Worm (Caenorhabditis elegans) whole organism, L2 larva: ENCODE measurements around the gene T18D3.5.
A peak's percentile ranks its signal among the peaks of the same experiment; 100 is the strongest.

Experiments used
- C34F6.9 ChIP-seq: fragments of 150-350 bp; optimal IDR thresholded peaks from 2 replicates; lab custom pipeline; 2014; ENCODE audit warnings: missing biosample characterization, missing genetic modification characterization
- F13H6.1 ChIP-seq: sonication (generic microtip); optimal IDR thresholded peaks from 2 replicates; lab custom pipeline; 2016; ENCODE audit warnings: missing genetic modification characterization, missing compliant biosample characterization
- R02D3.7 ChIP-seq: fragments of 150-350 bp; optimal IDR thresholded peaks from 2 replicates; lab custom pipeline; 2014; ENCODE audit warnings: missing biosample characterization, missing genetic modification characterization
- Y55F3AM.14 ChIP-seq: fragments of 200-800 bp; sonication (Bioruptor generic); optimal IDR thresholded peaks from 2 replicates; lab custom pipeline; 2018; ENCODE audit warnings: mild to moderate bottlenecking, missing genetic modification characterization, missing compliant biosample characterization
- aly-2 ChIP-seq: fragments of 150-350 bp; optimal IDR thresholded peaks from 2 replicates; lab custom pipeline; 2014; ENCODE audit warnings: missing biosample characterization, missing genetic modification characterization
- ama-1 ChIP-seq: fragments of 150-350 bp; optimal IDR thresholded peaks from 2 replicates; lab custom pipeline; 2018; ENCODE audit warnings: inconsistent platforms
- blmp-1 ChIP-seq: sonication (generic microtip); optimal IDR thresholded peaks from 2 replicates; lab custom pipeline; 2017; ENCODE audit warnings: missing genetic modification characterization, mild to moderate bottlenecking, missing compliant biosample characterization, antibody characterized with exemption, moderate library complexity; ENCODE audit not compliant: insufficient read depth
- ceh-82 ChIP-seq: fragments of 150-350 bp; optimal IDR thresholded peaks from 2 replicates; lab custom pipeline; 2014; ENCODE audit warnings: missing biosample characterization, missing genetic modification characterization
- crh-2 ChIP-seq: sonication (generic microtip); optimal IDR thresholded peaks from 2 replicates; lab custom pipeline; 2017; ENCODE audit warnings: missing biosample characterization, missing genetic modification characterization
- egl-27 ChIP-seq: sonication (generic microtip); optimal IDR thresholded peaks from 3 replicates; lab custom pipeline; 2017; ENCODE audit warnings: missing biosample characterization, missing genetic modification reagents, missing genetic modification characterization
- elt-1 ChIP-seq: fragments of 150-350 bp; optimal IDR thresholded peaks from 2 replicates; lab custom pipeline; 2014; ENCODE audit warnings: missing biosample characterization, missing genetic modification characterization
- elt-3 ChIP-seq: sonication (generic microtip); optimal IDR thresholded peaks from 2 replicates; lab custom pipeline; 2017; ENCODE audit warnings: missing biosample characterization, missing genetic modification characterization
- fos-1 ChIP-seq: fragments of 150-350 bp; optimal IDR thresholded peaks from 2 replicates; lab custom pipeline; 2014; ENCODE audit warnings: missing biosample characterization, missing genetic modification characterization
- gmeb-1 ChIP-seq: fragments of 150-350 bp; optimal IDR thresholded peaks from 2 replicates; lab custom pipeline; 2014; ENCODE audit warnings: missing biosample characterization, missing genetic modification characterization
- lin-11 ChIP-seq: fragments of 150-350 bp; sonication (generic microtip); optimal IDR thresholded peaks from 2 replicates; lab custom pipeline; 2014; ENCODE audit warnings: missing biosample characterization, missing genetic modification characterization, inconsistent platforms, mixed read lengths
- lin-13 ChIP-seq: fragments of 150-350 bp; optimal IDR thresholded peaks from 2 replicates; lab custom pipeline; 2014; ENCODE audit warnings: missing biosample characterization, missing genetic modification reagents, missing genetic modification characterization
- lsy-2 ChIP-seq, 2 experiments: fragments of 150-350 bp in 1 of 2; sonication (generic microtip) in 1 of 2; optimal IDR thresholded peaks; 2 replicates each; lab custom pipeline; 2014 to 2017; ENCODE audit warnings: missing biosample characterization in 2 of 2, missing genetic modification characterization in 2 of 2
- mab-5 ChIP-seq: fragments of 150-350 bp; optimal IDR thresholded peaks from 2 replicates; lab custom pipeline; 2014; ENCODE audit warnings: missing biosample characterization, missing genetic modification characterization
- mdl-1 ChIP-seq, 2 experiments: fragments of 150-350 bp in 1 of 2; sonication (generic microtip) in 1 of 2; optimal IDR thresholded peaks; 2 replicates each; lab custom pipeline; 2017; ENCODE audit warnings: missing biosample characterization in 2 of 2, missing genetic modification characterization in 2 of 2
- nhr-10 ChIP-seq: sonication (generic microtip); optimal IDR thresholded peaks from 2 replicates; lab custom pipeline; 2017; ENCODE audit warnings: missing biosample characterization, missing genetic modification characterization
- nhr-11 ChIP-seq: fragments of 150-350 bp; optimal IDR thresholded peaks from 2 replicates; lab custom pipeline; 2014; ENCODE audit warnings: missing biosample characterization, missing genetic modification characterization
- nhr-129 ChIP-seq: fragments of 150-350 bp; optimal IDR thresholded peaks from 2 replicates; lab custom pipeline; 2014; ENCODE audit warnings: missing biosample characterization, missing genetic modification characterization
- nhr-21 ChIP-seq: fragments of 150-350 bp; optimal IDR thresholded peaks from 2 replicates; lab custom pipeline; 2014; ENCODE audit warnings: missing biosample characterization, missing genetic modification characterization
- nhr-237 ChIP-seq: fragments of 150-350 bp; optimal IDR thresholded peaks from 2 replicates; lab custom pipeline; 2014; ENCODE audit warnings: missing biosample characterization, missing genetic modification characterization
- nhr-25 ChIP-seq: fragments of 150-350 bp; sonication (generic microtip); optimal IDR thresholded peaks from 3 replicates; lab custom pipeline; 2014; ENCODE audit warnings: missing biosample characterization, missing genetic modification characterization
- nhr-6 ChIP-seq: fragments of 150-350 bp; optimal IDR thresholded peaks from 2 replicates; lab custom pipeline; 2014; ENCODE audit warnings: missing biosample characterization, missing genetic modification characterization
- nhr-77 ChIP-seq: fragments of 150-350 bp; optimal IDR thresholded peaks from 2 replicates; lab custom pipeline; 2014; ENCODE audit warnings: missing biosample characterization, missing genetic modification characterization
- peb-1 ChIP-seq: fragments of 150-350 bp; optimal IDR thresholded peaks from 2 replicates; lab custom pipeline; 2014; ENCODE audit warnings: missing biosample characterization, missing genetic modification characterization
- sem-4 ChIP-seq: fragments of 150-350 bp; optimal IDR thresholded peaks from 2 replicates; lab custom pipeline; 2014; ENCODE audit warnings: missing biosample characterization, missing genetic modification reagents, missing genetic modification characterization
- skn-1 ChIP-seq: sonication (generic microtip); optimal IDR thresholded peaks from 2 replicates; lab custom pipeline; 2017; ENCODE audit warnings: missing biosample characterization, missing genetic modification characterization
- sma-3 ChIP-seq: sonication (generic microtip); optimal IDR thresholded peaks from 2 replicates; lab custom pipeline; 2016; ENCODE audit warnings: missing genetic modification reagents, missing genetic modification characterization, missing compliant biosample characterization
- sma-9 ChIP-seq, 2 experiments: fragments of 150-350 bp in 1 of 2; sonication (generic microtip) in 1 of 2; optimal IDR thresholded peaks; 2 replicates each; lab custom pipeline; 2014 to 2016; ENCODE audit warnings: missing genetic modification characterization in 2 of 2, mild to moderate bottlenecking in 1 of 2, missing biosample characterization in 1 of 2, missing compliant biosample characterization in 1 of 2, missing genetic modification reagents in 1 of 2, moderate library complexity in 1 of 2
- snpc-4 ChIP-seq: fragments of 150-350 bp; optimal IDR thresholded peaks from 2 replicates; lab custom pipeline; 2014; ENCODE audit warnings: missing biosample characterization, missing genetic modification characterization
- unc-39 ChIP-seq: fragments of 150-350 bp; optimal IDR thresholded peaks from 2 replicates; lab custom pipeline; 2014; ENCODE audit warnings: missing biosample characterization, missing genetic modification characterization
- unc-55 ChIP-seq: fragments of 150-350 bp; sonication (generic microtip); optimal IDR thresholded peaks from 3 replicates; lab custom pipeline; 2014; ENCODE audit warnings: missing biosample characterization, missing genetic modification reagents, missing genetic modification characterization
- zag-1 ChIP-seq: fragments of 150-350 bp; optimal IDR thresholded peaks from 2 replicates; lab custom pipeline; 2014; ENCODE audit warnings: missing biosample characterization, missing genetic modification characterization
- ztf-1 ChIP-seq: fragments of 200-800 bp; sonication (Bioruptor generic); conservative IDR thresholded peaks from 2 replicates; pipeline ENCODE4 v1.3.6; 2022; ENCODE audit warnings: missing genetic modification characterization, missing compliant biosample characterization
- ztf-11 ChIP-seq: sonication (generic microtip); optimal IDR thresholded peaks from 2 replicates; lab custom pipeline; 2017; ENCODE audit warnings: missing biosample characterization, missing genetic modification characterization

T18D3.5 gene

DNA sequence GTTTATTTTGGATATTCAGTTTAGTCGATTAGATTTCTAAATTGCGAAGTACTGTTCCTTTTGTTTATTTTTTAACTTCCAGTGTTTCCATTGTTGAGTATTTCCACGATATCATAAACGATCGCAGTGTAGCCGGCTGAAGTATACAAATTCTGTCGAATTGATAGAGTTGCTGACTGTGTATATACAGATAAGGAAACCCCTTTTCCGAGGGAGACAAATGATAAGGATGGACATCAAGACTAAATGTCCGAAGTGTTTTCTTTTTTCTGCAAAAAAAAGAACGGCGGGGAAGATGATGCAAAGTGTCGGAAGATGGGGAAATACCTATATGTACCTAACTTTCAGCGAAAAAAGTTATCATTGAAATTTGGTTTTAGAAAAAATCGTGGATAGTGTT is 17.0 kb upstream of the T18D3.5 start:
- TF ChIP-seq unc-39 (no peak), snpc-4 (no peak), mdl-1 (tag; optimal IDR thresholded peaks at IDR 0.05; lab: Kevin White, UChicago) (no peak), crh-2 (tag; lab: Kevin White, UChicago) (no peak), nhr-129 (tag; lab: Kevin White, UChicago) (no peak), sma-9 (GFP tag; optimal IDR thresholded peaks at IDR 0.05; lab: Kevin White, UChicago) (peak; percentile 43), sma-9 (tag; optimal IDR thresholded peaks at IDR 0.05; lab: Kevin White, UChicago) (no peak), nhr-237 (no peak), ama-1 (lab: Kevin White, UChicago) (no peak), lin-13 (GFP tag; lab: Kevin White, UChicago) (no peak), fos-1 (peak; percentile 44), mab-5 (tag; lab: Kevin White, UChicago) (no peak)

DNA sequence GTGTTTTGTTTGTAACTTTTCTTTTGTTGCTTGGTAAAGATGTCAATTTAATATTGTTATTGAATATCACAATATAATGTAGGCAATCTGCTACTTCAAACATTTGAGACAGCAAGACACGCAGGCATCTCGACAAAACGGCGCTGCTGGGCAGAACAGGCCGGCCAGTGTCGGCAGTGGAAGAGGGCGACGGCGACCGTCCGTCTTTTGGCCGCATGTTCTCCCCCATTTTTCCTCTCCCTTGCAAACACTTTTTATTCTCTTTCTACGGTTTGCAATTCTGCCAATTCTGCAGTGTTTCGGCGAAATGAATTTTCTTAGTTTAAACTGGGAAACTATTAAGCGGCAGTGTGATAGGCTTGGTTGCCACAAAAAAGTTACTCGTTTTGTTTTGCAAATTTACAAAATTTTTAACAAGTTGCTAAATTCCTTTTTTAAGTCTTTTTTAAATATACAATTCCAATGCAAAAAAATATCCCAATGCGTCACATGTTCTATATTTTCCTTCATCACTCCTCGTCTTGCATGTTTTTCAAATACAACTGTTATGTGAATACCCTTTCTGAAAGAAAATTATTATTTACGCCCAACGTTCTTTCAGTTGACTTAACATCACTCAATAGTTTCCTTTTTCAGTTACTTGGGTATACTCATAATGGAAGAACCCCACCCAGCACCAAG is 14.2 kb upstream of the T18D3.5 start, which contains the start of gene T18D3.6:
T18D3.6 (plus strand) TSS at position 631 of the 681 bp plus-strand sequence.
- no peak for TF ChIP-seq lin-11 (tag; lab: Kevin White, UChicago)
- peak; percentile 33 for TF ChIP-seq fos-1
- peak; percentile 9 for TF ChIP-seq nhr-25 (tag; lab: Kevin White, UChicago)

DNA sequence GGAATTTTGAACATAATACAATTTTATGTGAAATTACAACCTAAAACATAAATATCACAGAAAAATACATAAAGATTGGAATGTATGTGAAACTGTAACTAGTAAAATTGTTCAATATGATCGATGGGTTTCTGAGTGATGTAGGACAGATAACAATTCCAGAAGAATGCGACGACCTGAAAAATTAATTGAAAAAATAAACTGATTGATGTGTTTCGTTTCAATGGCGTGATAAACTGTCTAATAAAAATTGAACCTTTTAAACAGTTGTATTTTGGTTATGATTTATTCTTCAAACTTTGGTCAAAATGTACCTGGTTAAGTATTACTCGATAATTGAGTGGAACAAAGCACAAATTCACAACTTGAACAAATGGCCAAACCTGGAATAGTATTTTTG is 12.3 kb upstream of the T18D3.5 start:
- TF ChIP-seq zag-1 (tag; lab: Kevin White, UChicago) (no peak), ztf-1 (GFP tag; lab: Robert Waterston, UW) (no peak), mdl-1 (tag; optimal IDR thresholded peaks at IDR 0.05; lab: Kevin White, UChicago) (no peak), lin-13 (GFP tag; lab: Kevin White, UChicago) (no peak), C34F6.9 (tag; lab: Kevin White, UChicago) (no peak), elt-3 (tag; lab: Kevin White, UChicago) (no peak), ceh-82 (tag; lab: Kevin White, UChicago) (no peak), mab-5 (tag; lab: Kevin White, UChicago) (no peak), nhr-6 (tag; lab: Kevin White, UChicago) (no peak), gmeb-1 (tag; lab: Kevin White, UChicago) (no peak), blmp-1 (tag; lab: Kevin White, UChicago) (no peak), skn-1 (tag; lab: Kevin White, UChicago) (no peak), nhr-11 (no peak), nhr-21 (tag; lab: Kevin White, UChicago) (no peak), peb-1 (tag; lab: Kevin White, UChicago) (no peak), nhr-25 (tag; lab: Kevin White, UChicago) (no peak)
- TF ChIP-seq, all 48 proteins: peak for 0

DNA sequence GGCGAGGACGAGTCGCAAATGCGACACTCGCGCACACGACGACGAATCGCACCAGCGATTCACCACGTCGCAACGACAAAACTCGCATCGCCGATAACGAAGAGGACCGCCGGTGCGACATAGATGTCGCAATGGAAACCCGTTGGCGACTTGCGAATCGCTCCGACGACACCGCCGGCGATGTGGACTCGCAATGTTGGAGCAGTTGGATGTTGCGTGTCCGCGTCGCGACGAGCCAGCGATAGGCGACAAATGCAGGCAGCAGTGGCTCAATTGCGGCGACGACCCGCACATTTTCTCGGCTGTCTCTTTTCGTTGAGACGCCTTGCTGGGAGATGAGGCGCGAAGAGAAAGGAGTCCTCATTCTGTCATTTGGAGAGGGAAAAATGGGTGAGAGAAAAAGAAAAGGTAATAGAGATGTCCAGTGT is 11.4 kb upstream of the T18D3.5 start:
- TF ChIP-seq nhr-129 (tag; lab: Kevin White, UChicago) = peak; percentile 60
- peak; percentile 47 for TF ChIP-seq F13H6.1
- TF ChIP-seq lsy-2 (tag; optimal IDR thresholded peaks at IDR 0.05; lab: Kevin White, UChicago) = peak; percentile 22 to 40
- TF ChIP-seq C34F6.9 (tag; lab: Kevin White, UChicago) = peak; percentile 35
- peak; percentile 31 for TF ChIP-seq fos-1
- TF ChIP-seq sem-4 (tag; lab: Kevin White, UChicago) = peak; percentile 28
- no peak for TF ChIP-seq nhr-21 (tag; lab: Kevin White, UChicago)
- no peak for TF ChIP-seq nhr-10
- TF ChIP-seq unc-55 (GFP tag; lab: Kevin White, UChicago) = peak; percentile 64
- TF ChIP-seq sma-9 (GFP tag; optimal IDR thresholded peaks at IDR 0.05; lab: Kevin White, UChicago) = peak; percentile 3
- TF ChIP-seq sma-9 (tag; optimal IDR thresholded peaks at IDR 0.05; lab: Kevin White, UChicago) = no peak

DNA sequence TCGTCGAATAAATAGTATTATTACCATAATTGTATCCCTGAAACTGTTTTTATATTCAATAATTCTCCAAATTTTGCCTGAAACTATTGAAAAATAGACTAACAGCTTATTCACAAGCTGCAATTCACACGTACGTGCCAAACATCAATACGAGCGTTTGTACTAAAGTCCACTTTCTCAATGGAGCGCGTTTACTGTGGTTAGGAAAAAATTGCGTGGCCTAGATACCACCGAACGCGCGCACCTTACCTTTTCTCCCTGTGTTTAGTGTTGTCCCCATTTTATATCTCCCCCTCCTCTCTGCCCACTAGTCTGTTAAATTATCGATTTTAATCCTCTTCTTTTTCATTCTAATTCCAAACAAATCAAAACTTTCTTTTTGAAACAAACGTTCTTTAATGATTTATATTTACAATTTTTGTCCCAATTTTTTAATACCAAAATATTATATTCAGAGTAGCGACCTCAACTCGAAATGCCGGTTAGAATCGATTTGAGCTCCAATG is 9.3 kb upstream of the T18D3.5 start, which contains the start of the genes T18D3.9 and T18D3.1:
T18D3.9 (minus strand) TSS at position 168 of the 506 bp plus-strand sequence.
T18D3.1 (plus strand) TSS at position 456 of the 506 bp plus-strand sequence.
- TF ChIP-seq fos-1 (peak; percentile 42), unc-55 (GFP tag; lab: Kevin White, UChicago) (peak; percentile 32), elt-3 (tag; lab: Kevin White, UChicago) (no peak), elt-1 (no peak), egl-27 (no peak), peb-1 (tag; lab: Kevin White, UChicago) (no peak), gmeb-1 (tag; lab: Kevin White, UChicago) (peak; percentile 45), aly-2 (tag; lab: Kevin White, UChicago) (no peak), ztf-11 (tag; lab: Kevin White, UChicago) (no peak), snpc-4 (no peak), nhr-25 (tag; lab: Kevin White, UChicago) (peak; percentile 39), nhr-21 (tag; lab: Kevin White, UChicago) (peak; percentile 42), lsy-2 (tag; optimal IDR thresholded peaks at IDR 0.05; lab: Kevin White, UChicago) (peak in 1 of 2 experiments; percentile 60), Y55F3AM.14 (GFP tag; lab: Kevin White, UChicago) (no peak), crh-2 (tag; lab: Kevin White, UChicago) (peak; percentile 46), F13H6.1 (peak; percentile 38), lin-13 (GFP tag; lab: Kevin White, UChicago) (peak; percentile 62), nhr-129 (tag; lab: Kevin White, UChicago) (peak; percentile 60), nhr-237 (no peak), C34F6.9 (tag; lab: Kevin White, UChicago) (peak; percentile 65), nhr-77 (tag; lab: Kevin White, UChicago) (no peak), nhr-11 (no peak), zag-1 (tag; lab: Kevin White, UChicago) (no peak), sma-3 (GFP tag; lab: Kevin White, UChicago) (peak; percentile 36), R02D3.7 (tag; lab: Kevin White, UChicago) (no peak), lin-11 (tag; lab: Kevin White, UChicago) (no peak), sma-9 (GFP tag; optimal IDR thresholded peaks at IDR 0.05; lab: Kevin White, UChicago) (peak; percentile 14), sma-9 (tag; optimal IDR thresholded peaks at IDR 0.05; lab: Kevin White, UChicago) (no peak)
- TF ChIP-seq, all 48 proteins: peak for 13
